Worm (Caenorhabditis elegans) whole organism, L4 larva: ENCODE results near the gene B0244.7.

ENCODE experiments used
- D1046.2 ChIP-seq: fragments of 200-800 bp; sonication (Bioruptor generic); IDR thresholded peaks from 2 replicates; pipeline ENCODE4 v1.3.6; 2022; ENCODE audit warnings: missing genetic modification characterization, missing compliant biosample characterization
- F10B5.3 ChIP-seq: sonication (generic microtip); optimal IDR thresholded peaks from 2 replicates; lab custom pipeline; 2016; ENCODE audit warnings: mild to moderate bottlenecking, missing genetic modification characterization, missing compliant biosample characterization
- F26F4.8 ChIP-seq: fragments of 200-800 bp; sonication (Bioruptor generic); conservative IDR thresholded peaks from 2 replicates; pipeline ENCODE4 v1.3.6; 2022; ENCODE audit warnings: missing genetic modification characterization, missing compliant biosample characterization
- F49E8.2 ChIP-seq: sonication (generic microtip); optimal IDR thresholded peaks from 2 replicates; lab custom pipeline; 2016; ENCODE audit warnings: missing compliant biosample characterization, mild to moderate bottlenecking, missing genetic modification characterization, borderline replicate concordance
- R02D3.7 ChIP-seq: fragments of 150-350 bp; sonication (generic microtip); optimal IDR thresholded peaks from 3 replicates; lab custom pipeline; 2014; ENCODE audit warnings: missing biosample characterization, missing genetic modification characterization
- T26A8.4 ChIP-seq: fragments of 200-800 bp; sonication (Bioruptor generic); IDR thresholded peaks from 2 replicates; pipeline ENCODE4 v1.3.6; 2022; ENCODE audit warnings: missing genetic modification characterization, missing compliant biosample characterization
- Y48G9A.11 ChIP-seq: fragments of 200-800 bp; sonication (Bioruptor generic); IDR thresholded peaks from 2 replicates; pipeline ENCODE4 v1.3.6; 2022; ENCODE audit warnings: missing genetic modification reagents, missing genetic modification characterization, missing compliant biosample characterization
- Y75B8A.6 ChIP-seq: fragments of 200-800 bp; sonication (Bioruptor generic); IDR thresholded peaks from 2 replicates; pipeline ENCODE4 v1.3.6; 2022; ENCODE audit warnings: missing genetic modification reagents, missing genetic modification characterization, missing compliant biosample characterization
- aha-1 ChIP-seq: fragments of 150-350 bp; peaks from one replicate; lab custom pipeline; 2014; ENCODE audit warnings: missing biosample characterization, missing genetic modification characterization
- ama-1 ChIP-seq: fragments of 150-350 bp; optimal IDR thresholded peaks from 2 replicates; lab custom pipeline; 2014; ENCODE audit warnings: inconsistent platforms, mixed read lengths
- arid-1 ChIP-seq: fragments of 200-800 bp; sonication (Bioruptor generic); conservative IDR thresholded peaks from 2 replicates; pipeline ENCODE4 v1.3.6; 2022; ENCODE audit warnings: missing genetic modification reagents, missing genetic modification characterization, missing compliant biosample characterization
- attf-4 ChIP-seq: sonication (generic microtip); optimal IDR thresholded peaks from 3 replicates; lab custom pipeline; 2017; ENCODE audit warnings: missing biosample characterization, missing genetic modification characterization
- ceh-32 ChIP-seq: sonication (generic microtip); optimal IDR thresholded peaks from 2 replicates; lab custom pipeline; 2016; ENCODE audit warnings: mild to moderate bottlenecking, missing genetic modification characterization, missing compliant biosample characterization; ENCODE audit not compliant: poor library complexity
- ceh-44 ChIP-seq: fragments of 200-800 bp; sonication (Bioruptor generic); IDR thresholded peaks from 2 replicates; pipeline ENCODE4 v1.3.6; 2022; ENCODE audit warnings: missing genetic modification reagents, missing genetic modification characterization, missing compliant biosample characterization
- cey-2 ChIP-seq: sonication (generic microtip); optimal IDR thresholded peaks from 3 replicates; lab custom pipeline; 2017; ENCODE audit warnings: missing genetic modification characterization, mild to moderate bottlenecking, missing compliant biosample characterization, antibody characterized with exemption, borderline replicate concordance; ENCODE audit not compliant: insufficient read depth
- ctbp-1 ChIP-seq: fragments of 200-800 bp; sonication (Bioruptor generic); IDR thresholded peaks from 2 replicates; pipeline ENCODE4 v1.3.6; 2022; ENCODE audit warnings: missing genetic modification reagents, missing genetic modification characterization, missing compliant biosample characterization
- daf-19 ChIP-seq: fragments of 200-800 bp; sonication (Bioruptor generic); conservative IDR thresholded peaks from 2 replicates; pipeline ENCODE4 v1.3.6; 2022; ENCODE audit warnings: missing genetic modification characterization, missing compliant biosample characterization
- dmd-6 ChIP-seq: fragments of 200-800 bp; sonication (Bioruptor generic); IDR thresholded peaks from 2 replicates; pipeline ENCODE4 v1.3.6; 2022; ENCODE audit warnings: missing genetic modification reagents, missing genetic modification characterization, missing compliant biosample characterization
- dmd-8 ChIP-seq: fragments of 200-800 bp; sonication (Bioruptor generic); IDR thresholded peaks from 2 replicates; pipeline ENCODE4 v1.3.6; 2022; ENCODE audit warnings: missing genetic modification characterization, missing compliant biosample characterization
- dmd-9 ChIP-seq: fragments of 200-800 bp; sonication (Bioruptor generic); IDR thresholded peaks from 2 replicates; pipeline ENCODE4 v1.3.6; 2022; ENCODE audit warnings: missing genetic modification reagents, missing genetic modification characterization, missing compliant biosample characterization
- dve-1 ChIP-seq: sonication (generic microtip); optimal IDR thresholded peaks from 2 replicates; lab custom pipeline; 2017; ENCODE audit warnings: antibody characterized with exemption, mild to moderate bottlenecking, missing genetic modification characterization, missing compliant biosample characterization; ENCODE audit not compliant: insufficient read depth
- egl-27 ChIP-seq: sonication (generic microtip); optimal IDR thresholded peaks from 3 replicates; lab custom pipeline; 2017; ENCODE audit warnings: missing biosample characterization, missing genetic modification reagents, missing genetic modification characterization
- egl-43 ChIP-seq: fragments of 200-800 bp; sonication (Bioruptor generic); IDR thresholded peaks from 2 replicates; pipeline ENCODE4 v1.3.6; 2022; ENCODE audit warnings: missing genetic modification reagents, missing genetic modification characterization, missing compliant biosample characterization
- fkh-10 ChIP-seq: fragments of 150-350 bp; optimal IDR thresholded peaks from 2 replicates; lab custom pipeline; 2014; ENCODE audit warnings: missing biosample characterization, missing genetic modification reagents, missing genetic modification characterization
- gei-8 ChIP-seq: fragments of 200-800 bp; sonication (Bioruptor generic); optimal IDR thresholded peaks from 2 replicates; lab custom pipeline; 2018; ENCODE audit warnings: mild to moderate bottlenecking, missing genetic modification characterization, missing compliant biosample characterization
- hif-1 ChIP-seq, 2 experiments: sonication (generic microtip); optimal IDR thresholded peaks; 2 replicates each; lab custom pipeline; 2016 to 2017; ENCODE audit warnings: missing compliant biosample characterization in 2 of 2, missing genetic modification characterization in 2 of 2, missing genetic modification reagents in 2 of 2, missing genotype in 2 of 2, mild to moderate bottlenecking in 1 of 2
- hmg-1.1 ChIP-seq: fragments of 200-800 bp; sonication (Bioruptor generic); IDR thresholded peaks from 2 replicates; pipeline ENCODE4 v1.3.6; 2022; ENCODE audit warnings: missing genetic modification reagents, missing genetic modification characterization, missing compliant biosample characterization
- jun-1 ChIP-seq: fragments of 150-350 bp; optimal IDR thresholded peaks from 2 replicates; lab custom pipeline; 2014; ENCODE audit warnings: missing biosample characterization, missing genetic modification reagents, missing genetic modification characterization
- lim-7 ChIP-seq: fragments of 200-800 bp; sonication (Bioruptor generic); IDR thresholded peaks from 2 replicates; pipeline ENCODE4 v1.3.6; 2022; ENCODE audit warnings: missing genetic modification characterization, missing compliant biosample characterization
- lin-39 ChIP-seq: fragments of 150-350 bp; optimal IDR thresholded peaks from 2 replicates; lab custom pipeline; 2014; ENCODE audit warnings: missing biosample characterization, missing genetic modification reagents, missing genetic modification characterization
- mdl-1 ChIP-seq, 2 experiments: fragments of 150-350 bp in 1 of 2; sonication (generic microtip) in 1 of 2; optimal IDR thresholded peaks; 2 replicates each; lab custom pipeline; 2014 to 2017; ENCODE audit warnings: missing biosample characterization in 2 of 2, missing genetic modification characterization in 2 of 2
- mep-1 ChIP-seq: fragments of 150-350 bp; sonication (generic microtip); optimal IDR thresholded peaks from 3 replicates; lab custom pipeline; 2014; ENCODE audit warnings: missing biosample characterization, missing genetic modification characterization
- mes-2 ChIP-seq: sonication (generic microtip); optimal IDR thresholded peaks from 2 replicates; lab custom pipeline; 2016; ENCODE audit warnings: missing genotype, mild to moderate bottlenecking, missing genetic modification characterization, missing compliant biosample characterization; ENCODE audit not compliant: poor library complexity, severe bottlenecking
- mxl-2 ChIP-seq: fragments of 200-800 bp; sonication (Bioruptor generic); conservative IDR thresholded peaks from 2 replicates; pipeline ENCODE4 v1.3.6; 2022; ENCODE audit warnings: missing genetic modification reagents, missing genetic modification characterization, missing compliant biosample characterization
- nhr-111 ChIP-seq: fragments of 200-800 bp; sonication (Bioruptor generic); optimal IDR thresholded peaks from 2 replicates; lab custom pipeline; 2018; ENCODE audit warnings: mild to moderate bottlenecking, missing genetic modification characterization, missing compliant biosample characterization
- nhr-25 ChIP-seq: sonication (generic microtip); optimal IDR thresholded peaks from 2 replicates; lab custom pipeline; 2017; ENCODE audit warnings: missing genetic modification characterization, mild to moderate bottlenecking, missing compliant biosample characterization, antibody characterized with exemption, moderate library complexity, borderline replicate concordance; ENCODE audit not compliant: insufficient read depth
- nhr-41 ChIP-seq: fragments of 200-800 bp; sonication (Bioruptor generic); IDR thresholded peaks from 2 replicates; pipeline ENCODE4 v1.3.6; 2022; ENCODE audit warnings: missing genetic modification reagents, missing genetic modification characterization, missing compliant biosample characterization
- php-3 ChIP-seq: fragments of 200-800 bp; sonication (Bioruptor generic); IDR thresholded peaks from 2 replicates; pipeline ENCODE4 v1.3.6; 2022; ENCODE audit warnings: missing genetic modification reagents, missing genetic modification characterization, missing compliant biosample characterization
- rbr-2 ChIP-seq: sonication (generic microtip); optimal IDR thresholded peaks from 2 replicates; lab custom pipeline; 2016; ENCODE audit warnings: missing genotype, missing genetic modification characterization, missing compliant biosample characterization
- saeg-2 ChIP-seq: fragments of 200-800 bp; sonication (Bioruptor generic); IDR thresholded peaks from 2 replicates; pipeline ENCODE4 v1.3.6; 2022; ENCODE audit warnings: missing genetic modification reagents, missing genetic modification characterization, missing compliant biosample characterization
- skn-1 ChIP-seq: fragments of 150-350 bp; optimal IDR thresholded peaks from 2 replicates; lab custom pipeline; 2014; ENCODE audit warnings: missing biosample characterization, missing genetic modification characterization
- spr-1 ChIP-seq: sonication (generic microtip); optimal IDR thresholded peaks from 2 replicates; lab custom pipeline; 2016; ENCODE audit warnings: mild to moderate bottlenecking, missing genetic modification characterization, missing compliant biosample characterization
- spr-3 ChIP-seq: fragments of 200-800 bp; sonication (Bioruptor generic); optimal IDR thresholded peaks from 2 replicates; lab custom pipeline; 2018; ENCODE audit warnings: mild to moderate bottlenecking, missing genetic modification characterization, missing compliant biosample characterization
- unc-39 ChIP-seq: sonication (generic microtip); optimal IDR thresholded peaks from 2 replicates; lab custom pipeline; 2017; ENCODE audit warnings: missing biosample characterization, missing genetic modification characterization
- unc-62 ChIP-seq, 3 experiments: fragments of 150-350 bp in 1 of 3; sonication (generic microtip); optimal IDR thresholded peaks in 2 of 3; peaks in 1 of 3; 1 replicate in 1 of 3; 2 replicates in 2 of 3; lab custom pipeline; 2014 to 2017; ENCODE audit warnings: missing biosample characterization in 3 of 3, missing genetic modification characterization in 3 of 3, missing genetic modification reagents in 3 of 3, missing genotype in 1 of 3
- vab-7 ChIP-seq: fragments of 200-800 bp; sonication (Bioruptor generic); IDR thresholded peaks from 2 replicates; pipeline ENCODE4 v1.3.6; 2022; ENCODE audit warnings: missing genetic modification reagents, missing genetic modification characterization, missing compliant biosample characterization
- zag-1 ChIP-seq: fragments of 150-350 bp; optimal IDR thresholded peaks from 2 replicates; lab custom pipeline; 2014; ENCODE audit warnings: missing biosample characterization, missing genetic modification characterization
- zfp-2 ChIP-seq: sonication (generic microtip); optimal IDR thresholded peaks from 2 replicates; lab custom pipeline; 2016; ENCODE audit warnings: mild to moderate bottlenecking, missing genetic modification characterization, missing compliant biosample characterization
- zfp-3 ChIP-seq: fragments of 200-800 bp; sonication (Bioruptor generic); conservative IDR thresholded peaks from 2 replicates; pipeline ENCODE4 v1.3.6; 2022; ENCODE audit warnings: missing genetic modification reagents, missing genetic modification characterization, missing compliant biosample characterization

Gene B0244.7

DNA sequence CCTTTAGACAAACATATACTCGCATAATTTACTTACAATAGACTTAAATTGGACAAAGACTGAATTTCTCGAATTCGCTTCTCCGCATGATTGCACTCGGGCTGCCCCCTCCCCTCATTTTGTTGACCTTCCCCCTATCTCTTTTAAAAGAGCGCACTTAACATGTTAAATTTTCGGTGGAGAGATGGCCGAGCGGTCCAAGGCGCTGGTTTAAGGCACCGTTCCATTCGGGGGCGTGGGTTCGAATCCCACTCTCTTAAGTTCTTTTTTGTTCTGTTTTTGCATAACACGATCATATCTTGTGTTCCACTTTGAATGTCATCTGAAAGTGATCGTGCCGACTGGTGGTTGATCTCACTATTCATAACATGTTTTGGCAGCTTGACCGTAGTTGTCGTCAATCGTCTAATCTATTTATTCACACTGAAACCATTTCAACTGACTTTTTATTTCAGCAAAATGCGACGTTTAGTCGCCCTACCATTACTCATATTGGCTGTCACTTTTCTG lies 38.5 kb downstream of the B0244.7 start, which contains the start of gene cutl-23 (continued):
- TF ChIP-seq zfp-3 (GFP tag; lab: Robert Waterston, UW): no peak
- TF ChIP-seq nhr-111 (GFP tag; lab: Kevin White, UChicago): no peak
- no peak for TF ChIP-seq spr-3
- 0 out of 2 replicates have a peak, but pooled peaks have one; percentile 41 for TF ChIP-seq dmd-9 (GFP tag; lab: Robert Waterston, UW)
- TF ChIP-seq egl-27: no peak
- no peak for TF ChIP-seq unc-39 (tag; lab: Kevin White, UChicago)
- no peak for TF ChIP-seq gei-8 (GFP tag; lab: Kevin White, UChicago)
- TF ChIP-seq hmg-1.1 (GFP tag; lab: Robert Waterston, UW): peak; percentile 49; the same call in 1 of the 2 replicates
- TF ChIP-seq cey-2 (tag; lab: Kevin White, UChicago): no peak
- no peak for TF ChIP-seq mxl-2
- peak; percentile 61; the same call in 1 of the 2 replicates for TF ChIP-seq ceh-44 (GFP tag; lab: Robert Waterston, UW)
- no peak for TF ChIP-seq Y75B8A.6 (GFP tag; lab: Robert Waterston, UW)
- peak in 1 of 2 experiments; percentile 10 for TF ChIP-seq hif-1 (tag; optimal IDR thresholded peaks at IDR 0.05; lab: Kevin White, UChicago)
- no peak for TF ChIP-seq nhr-25
- TF ChIP-seq attf-4: no peak
- no peak for TF ChIP-seq jun-1 (tag; lab: Kevin White, UChicago)
- TF ChIP-seq aha-1 (tag; lab: Kevin White, UChicago): no peak
- TF ChIP-seq php-3 (GFP tag; lab: Robert Waterston, UW): no peak
- no peak for TF ChIP-seq ceh-32 (tag; lab: Kevin White, UChicago)
- TF ChIP-seq dmd-8 (GFP tag; lab: Robert Waterston, UW): peak; percentile 81
- no peak for TF ChIP-seq F10B5.3 (tag; lab: Kevin White, UChicago)
- TF ChIP-seq nhr-41 (GFP tag; lab: Robert Waterston, UW): no peak
- no peak for TF ChIP-seq fkh-10 (GFP tag; lab: Kevin White, UChicago)
- peak; percentile 50 for TF ChIP-seq rbr-2 (tag; lab: Kevin White, UChicago)
- peak; percentile 24; the same call in 1 of the 2 replicates for TF ChIP-seq dmd-6 (GFP tag; lab: Robert Waterston, UW)
- no peak for TF ChIP-seq F49E8.2 (tag; lab: Kevin White, UChicago)
- TF ChIP-seq skn-1 (tag; lab: Kevin White, UChicago): no peak
- peak; percentile 77 for TF ChIP-seq mes-2 (tag; lab: Kevin White, UChicago)
- no peak for TF ChIP-seq dve-1 (tag; lab: Kevin White, UChicago)
- TF ChIP-seq daf-19 (GFP tag; lab: Robert Waterston, UW): peak; percentile 58; the same call in 1 of the 2 replicates
- TF ChIP-seq mdl-1 (tag; optimal IDR thresholded peaks at IDR 0.05; lab: Kevin White, UChicago): no peak
- TF ChIP-seq R02D3.7 (tag; lab: Kevin White, UChicago): no peak
- peak; percentile 72 for TF ChIP-seq ctbp-1 (GFP tag; lab: Robert Waterston, UW)
- peak; percentile 60; the same call in 1 of the 2 replicates for TF ChIP-seq T26A8.4 (GFP tag; lab: Robert Waterston, UW)
- no peak for TF ChIP-seq ama-1 (lab: Kevin White, UChicago)
- TF ChIP-seq arid-1 (GFP tag; lab: Robert Waterston, UW): peak; percentile 61; the same call in 1 of the 2 replicates
- TF ChIP-seq saeg-2 (GFP tag; lab: Robert Waterston, UW): no peak
- TF ChIP-seq zag-1 (tag; lab: Kevin White, UChicago): no peak

DNA sequence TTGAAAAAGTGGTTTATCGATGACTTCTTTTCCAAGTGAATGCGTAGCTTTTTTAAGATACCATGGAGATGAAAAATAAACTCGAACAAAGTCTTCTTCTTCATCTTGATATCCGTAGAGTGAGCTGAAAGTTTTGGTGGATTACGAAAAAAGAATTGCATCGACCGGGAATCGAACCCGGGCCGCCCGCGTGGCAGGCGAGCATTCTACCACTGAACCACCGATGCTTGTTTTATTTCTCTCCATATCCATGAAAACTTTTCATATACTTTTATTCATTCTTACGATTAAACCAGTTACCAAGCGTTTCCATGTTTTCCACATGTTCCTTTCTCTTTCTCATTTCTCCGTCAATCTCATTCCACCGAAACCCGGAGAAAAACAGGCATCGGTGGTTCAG lies 50.8 kb downstream of the B0244.7 start:
- TF ChIP-seq unc-62 (GFP tag; optimal IDR thresholded peaks at IDR 0.05 in 1 of 2; lab: Kevin White, UChicago) (no peak), unc-62 (tag; optimal IDR thresholded peaks at IDR 0.05; lab: Kevin White, UChicago) (no peak), mep-1 (no peak), spr-1 (no peak), egl-43 (peak; percentile 72; the same call in 1 of the 2 replicates), lim-7 (GFP tag; lab: Robert Waterston, UW) (peak; percentile 74), vab-7 (GFP tag; lab: Robert Waterston, UW) (peak; percentile 65; the same call in 1 of the 2 replicates), F26F4.8 (GFP tag; lab: Robert Waterston, UW) (0 out of 2 replicates have a peak, but pooled peaks have one; percentile 69), lin-39 (tag; lab: Kevin White, UChicago) (no peak), D1046.2 (GFP tag; lab: Robert Waterston, UW) (0 out of 2 replicates have a peak, but pooled peaks have one; percentile 15), zfp-2 (tag; lab: Kevin White, UChicago) (no peak), ceh-32 (tag; lab: Kevin White, UChicago) (no peak), arid-1 (GFP tag; lab: Robert Waterston, UW) (peak; percentile 78), Y48G9A.11 (peak; percentile 88)
